Worm (Caenorhabditis elegans): ENCODE measurements around the gene lgc-6.

DNA sequence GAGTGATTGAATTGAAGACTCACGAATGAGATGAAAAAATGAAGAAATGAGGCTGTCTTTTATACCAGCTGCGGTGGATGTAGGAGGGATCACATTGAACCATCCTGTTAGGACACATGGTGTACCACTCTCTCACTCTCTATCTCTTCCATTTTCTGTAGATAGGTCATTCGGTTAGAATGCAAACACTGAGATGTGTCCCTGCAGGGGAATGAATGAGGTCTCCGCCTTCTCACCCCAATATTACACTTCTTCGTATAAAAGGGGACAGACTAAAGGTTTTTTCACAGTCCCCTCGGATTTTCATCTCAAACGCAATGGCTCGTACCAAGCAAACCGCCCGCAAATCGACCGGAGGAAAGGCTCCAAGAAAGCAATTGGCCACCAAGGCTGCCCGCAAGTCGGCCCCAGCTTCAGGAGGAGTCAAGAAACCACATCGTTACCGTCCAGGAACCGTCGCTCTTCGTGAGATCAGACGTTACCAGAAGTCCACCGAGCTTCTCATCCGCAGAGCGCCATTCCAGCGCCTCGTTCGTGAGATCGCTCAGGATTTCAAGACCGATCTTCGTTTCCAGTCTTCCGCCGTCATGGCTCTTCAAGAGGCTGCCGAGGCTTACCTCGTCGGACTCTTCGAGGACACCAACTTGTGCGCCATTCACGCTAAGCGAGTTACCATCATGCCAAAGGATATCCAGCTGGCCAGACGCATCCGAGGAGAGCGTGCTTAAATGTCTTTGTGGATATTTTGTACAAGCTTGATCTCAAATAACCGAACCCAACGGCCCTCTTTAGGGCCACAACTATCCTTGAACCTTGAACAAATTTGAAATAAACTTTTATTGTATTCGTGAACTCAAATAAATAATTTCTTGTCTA lies 5.5 kb upstream of the lgc-6 start, which contains the start of gene his-32:
- TF ChIP-seq lin-11 (tag; optimal IDR thresholded peaks at IDR 0.05) (no peak), ceh-30 (tag; optimal IDR thresholded peaks at IDR 0.05) (no peak), ama-1 (optimal IDR thresholded peaks at IDR 0.05) (peak; percentile 89), nfya-1 (tag; optimal IDR thresholded peaks at IDR 0.05) (peak; percentile 75), pqm-1 (tag; optimal IDR thresholded peaks at IDR 0.05) (no peak), syd-9 (tag; optimal IDR thresholded peaks at IDR 0.05) (no peak), hlh-8 (tag; optimal IDR thresholded peaks at IDR 0.05) (no peak), tbx-2 (tag; optimal IDR thresholded peaks at IDR 0.05) (peak; percentile 81), gmeb-2 (tag; optimal IDR thresholded peaks at IDR 0.05) (peak; percentile 3), unc-86 (tag; optimal IDR thresholded peaks at IDR 0.05) (no peak), che-1 (tag; optimal IDR thresholded peaks at IDR 0.05) (no peak)
